Worm (Caenorhabditis elegans) whole organism, L4/young adult: ENCODE measurements around the gene fbxa-10.

ENCODE experiments used
- W03F9.2 ChIP-seq: fragments of 150-350 bp; optimal IDR thresholded peaks from 2 replicates; lab custom pipeline; 2014; ENCODE audit warnings: missing biosample characterization, missing genetic modification characterization
- dao-5 ChIP-seq: sonication (generic microtip); optimal IDR thresholded peaks from 2 replicates; lab custom pipeline; 2016; ENCODE audit warnings: missing genotype, missing genetic modification characterization, moderate library complexity, missing compliant biosample characterization
- him-1 ChIP-seq: sonication (generic microtip); optimal IDR thresholded peaks from 2 replicates; lab custom pipeline; 2016; ENCODE audit warnings: missing genotype, missing genetic modification reagents, missing genetic modification characterization, missing compliant biosample characterization

- TF ChIP-seq dao-5 (tag; lab: Kevin White, UChicago) (no peak), W03F9.2 (tag; lab: Kevin White, UChicago) (no peak), him-1 (tag; lab: Kevin White, UChicago) (no peak)
These were observed 41.5 kb upstream of the fbxa-10 start, which contains the start of the genes F23H11.5 and bra-2 for ce11 chrIII:910540-911311.
